Worm (Caenorhabditis elegans) whole organism, L4 larva: Measurements from ENCODE around the gene C13F10.6.

ENCODE experiments used
- R02D3.7 ChIP-seq: fragments of 150-350 bp; sonication (generic microtip); optimal IDR thresholded peaks from 3 replicates; lab custom pipeline; 2014; ENCODE audit warnings: missing biosample characterization, missing genetic modification characterization
- daf-12 ChIP-seq: fragments of 150-350 bp; optimal IDR thresholded peaks from 2 replicates; lab custom pipeline; 2014; ENCODE audit warnings: missing biosample characterization, missing genetic modification reagents, missing genetic modification characterization
- daf-16 ChIP-seq, 3 experiments: sonication (generic microtip); optimal IDR thresholded peaks; 2 replicates each; lab custom pipeline; 2016 to 2017; ENCODE audit warnings: missing genetic modification characterization in 3 of 3, missing genetic modification reagents in 3 of 3, mild to moderate bottlenecking in 2 of 3, missing compliant biosample characterization in 2 of 3, missing biosample characterization in 1 of 3, moderate library complexity in 1 of 3
- gei-8 ChIP-seq: fragments of 200-800 bp; sonication (Bioruptor generic); optimal IDR thresholded peaks from 2 replicates; lab custom pipeline; 2018; ENCODE audit warnings: mild to moderate bottlenecking, missing genetic modification characterization, missing compliant biosample characterization
- lin-1 ChIP-seq: fragments of 200-800 bp; sonication (Bioruptor generic); IDR thresholded peaks from 2 replicates; pipeline ENCODE4 v1.3.6; 2022; ENCODE audit warnings: missing genetic modification reagents, missing genetic modification characterization, missing compliant biosample characterization
- lin-15B ChIP-seq: fragments of 150-350 bp; sonication (generic microtip); optimal IDR thresholded peaks from 3 replicates; lab custom pipeline; 2014; ENCODE audit warnings: missing biosample characterization, missing genetic modification characterization
- lin-38 ChIP-seq: fragments of 200-800 bp; sonication (Bioruptor generic); IDR thresholded peaks from 2 replicates; pipeline ENCODE4 v1.3.6; 2022; ENCODE audit warnings: missing genetic modification reagents, missing genetic modification characterization, missing compliant biosample characterization
- lsy-2 ChIP-seq, 2 experiments: fragments of 150-350 bp in 1 of 2; sonication (generic microtip) in 1 of 2; optimal IDR thresholded peaks; 2 replicates each; lab custom pipeline; 2014 to 2017; ENCODE audit warnings: missing biosample characterization in 2 of 2, missing genetic modification characterization in 2 of 2
- mdl-1 ChIP-seq, 2 experiments: fragments of 150-350 bp in 1 of 2; sonication (generic microtip) in 1 of 2; optimal IDR thresholded peaks; 2 replicates each; lab custom pipeline; 2014 to 2017; ENCODE audit warnings: missing biosample characterization in 2 of 2, missing genetic modification characterization in 2 of 2
- pqm-1 ChIP-seq: sonication (generic microtip); optimal IDR thresholded peaks from 2 replicates; lab custom pipeline; 2017; ENCODE audit warnings: missing biosample characterization, missing genetic modification characterization
- zag-1 ChIP-seq: fragments of 150-350 bp; optimal IDR thresholded peaks from 2 replicates; lab custom pipeline; 2014; ENCODE audit warnings: missing biosample characterization, missing genetic modification characterization

ce11 chrV:7239471-7239870, 18.6 kb upstream of the C13F10.6 start, which contains the start of gene C05C8.1:
- TF ChIP-seq zag-1 (tag; lab: Kevin White, UChicago) = no peak
- TF ChIP-seq lin-38 (GFP tag; lab: Robert Waterston, UW) = no peak
- TF ChIP-seq gei-8 (GFP tag; lab: Kevin White, UChicago) = no peak
- no peak for TF ChIP-seq lin-1
- no peak for TF ChIP-seq pqm-1 (tag; lab: Kevin White, UChicago)
- TF ChIP-seq lsy-2 (tag; optimal IDR thresholded peaks at IDR 0.05; lab: Kevin White, UChicago) = no peak
- no peak for TF ChIP-seq R02D3.7
- TF ChIP-seq lin-15B (tag; lab: Kevin White, UChicago) = no peak
- no peak for TF ChIP-seq daf-12 (tag; lab: Kevin White, UChicago)
- no peak for TF ChIP-seq daf-16 (GFP tag; optimal IDR thresholded peaks at IDR 0.05; lab: Kevin White, UChicago)
- TF ChIP-seq daf-16 (tag; optimal IDR thresholded peaks at IDR 0.05; lab: Kevin White, UChicago) = no peak
- TF ChIP-seq mdl-1 (tag; optimal IDR thresholded peaks at IDR 0.05; lab: Kevin White, UChicago) = no peak
